Fruit fly (Drosophila melanogaster) whole organism, embryonic: ENCODE measurements around the gene dhd.
A peak's percentile ranks its signal among the peaks of the same experiment; 100 is the strongest.

Source experiments
- Atf3 ChIP-seq: fragments of 200-800 bp; sonication (Bioruptor generic); optimal IDR thresholded peaks from 3 replicates; lab custom pipeline; 2016; ENCODE audit warnings: missing biosample characterization, missing genetic modification characterization
- CG10462 ChIP-seq: fragments of 200-800 bp; sonication (Bioruptor generic); optimal IDR thresholded peaks from 2 replicates; lab custom pipeline; 2016; ENCODE audit warnings: missing biosample characterization, missing genetic modification characterization
- CG12236 ChIP-seq: fragments of 200-800 bp; sonication (Bioruptor generic); optimal IDR thresholded peaks from 2 replicates; lab custom pipeline; 2016; ENCODE audit warnings: missing biosample characterization, missing genetic modification characterization
- CG15269 ChIP-seq: fragments of 200-800 bp; sonication (Bioruptor generic); optimal IDR thresholded peaks from 2 replicates; lab custom pipeline; 2018; ENCODE audit warnings: missing biosample characterization, mild to moderate bottlenecking, missing genetic modification characterization, moderate library complexity
- CG16779 ChIP-seq: fragments of 200-800 bp; sonication (Bioruptor generic); IDR thresholded peaks from 2 replicates; pipeline ENCODE4 v1.3.6; 2022; ENCODE audit warnings: missing biosample characterization, missing genetic modification characterization
- CG17802 ChIP-seq: fragments of 200-800 bp; sonication (Bioruptor generic); optimal IDR thresholded peaks from 2 replicates; lab custom pipeline; 2018; ENCODE audit warnings: missing biosample characterization, mild to moderate bottlenecking, missing genetic modification characterization, moderate library complexity
- CG2129 ChIP-seq: fragments of 200-800 bp; sonication (Bioruptor generic); IDR thresholded peaks from 2 replicates; pipeline ENCODE4 v1.3.6; 2022; ENCODE audit warnings: missing biosample characterization, missing genetic modification characterization; ENCODE audit not compliant: partially characterized antibody
- CG2199 ChIP-seq: fragments of 200-800 bp; sonication (Bioruptor generic); IDR thresholded peaks from 3 replicates; pipeline ENCODE4 v1.3.6; 2022; ENCODE audit warnings: missing biosample characterization, missing genetic modification characterization
- CG3281 ChIP-seq: fragments of 200-800 bp; sonication (Bioruptor generic); optimal IDR thresholded peaks from 3 replicates; lab custom pipeline; 2017; ENCODE audit warnings: missing biosample characterization, mild to moderate bottlenecking, missing genetic modification characterization
- CG34376 ChIP-seq: fragments of 200-800 bp; sonication (Bioruptor generic); optimal IDR thresholded peaks from 2 replicates; lab custom pipeline; 2018; ENCODE audit warnings: missing biosample characterization, mild to moderate bottlenecking, missing genetic modification characterization
- CG42726 ChIP-seq: fragments of 200-800 bp; sonication (Bioruptor generic); IDR thresholded peaks from 2 replicates; pipeline ENCODE4 v1.3.6; 2022; ENCODE audit warnings: missing biosample characterization, missing genetic modification characterization; ENCODE audit not compliant: partially characterized antibody
- CG4707 ChIP-seq: fragments of 200-800 bp; sonication (Bioruptor generic); optimal IDR thresholded peaks from 2 replicates; lab custom pipeline; 2018; ENCODE audit warnings: missing biosample characterization, mild to moderate bottlenecking, missing genetic modification characterization, moderate library complexity
- CG4730 ChIP-seq: fragments of 200-800 bp; sonication (Bioruptor generic); IDR thresholded peaks from 2 replicates; pipeline ENCODE4 v1.3.6; 2022; ENCODE audit warnings: missing biosample characterization, missing genetic modification characterization
- CG4820 ChIP-seq: fragments of 200-800 bp; sonication (Bioruptor generic); optimal IDR thresholded peaks from 3 replicates; lab custom pipeline; 2016; ENCODE audit warnings: missing biosample characterization, missing genetic modification characterization
- CG6791 ChIP-seq: fragments of 200-800 bp; sonication (Bioruptor generic); IDR thresholded peaks from 3 replicates; pipeline ENCODE4 v1.3.6; 2022; ENCODE audit warnings: missing biosample characterization, missing genetic modification characterization; ENCODE audit not compliant: partially characterized antibody
- CG7271 ChIP-seq: fragments of 200-800 bp; sonication (Bioruptor generic); optimal IDR thresholded peaks from 2 replicates; lab custom pipeline; 2018; ENCODE audit warnings: missing biosample characterization, mild to moderate bottlenecking, missing genetic modification characterization, moderate library complexity
- CG7745 ChIP-seq: fragments of 200-800 bp; sonication (Bioruptor generic); optimal IDR thresholded peaks from 2 replicates; lab custom pipeline; 2018; ENCODE audit warnings: missing biosample characterization, mild to moderate bottlenecking, missing genetic modification characterization, moderate library complexity
- Deaf1 ChIP-seq: fragments of 200-800 bp; optimal IDR thresholded peaks from 3 replicates; lab custom pipeline; 2019; ENCODE audit warnings: missing biosample characterization, mild to moderate bottlenecking, missing genetic modification characterization, moderate library complexity
- Drgx ChIP-seq: fragments of 200-800 bp; sonication (Bioruptor generic); IDR thresholded peaks from 2 replicates; pipeline ENCODE4 v1.3.6; 2022; ENCODE audit warnings: missing biosample characterization, missing genetic modification characterization
- E2f1 ChIP-seq: fragments of 200-800 bp; sonication (Bioruptor generic); IDR thresholded peaks from 2 replicates; pipeline ENCODE4 v1.3.6; 2022; ENCODE audit warnings: missing biosample characterization, missing genetic modification characterization
- Gug ChIP-seq: fragments of 200-800 bp; sonication (Bioruptor generic); IDR thresholded peaks from 4 replicates; pipeline ENCODE4 v1.3.6; 2022; ENCODE audit warnings: missing biosample characterization, missing genetic modification characterization
- Hand ChIP-seq: fragments of 200-800 bp; sonication (Bioruptor generic); optimal IDR thresholded peaks from 2 replicates; lab custom pipeline; 2017; ENCODE audit warnings: mild to moderate bottlenecking, missing biosample characterization, missing genetic modification reagents, missing genetic modification characterization
- MBD-R2 ChIP-seq: fragments of 200-800 bp; sonication (Bioruptor generic); IDR thresholded peaks from 2 replicates; pipeline ENCODE4 v1.3.6; 2022; ENCODE audit warnings: missing biosample characterization, missing genetic modification characterization
- Rfx ChIP-seq: fragments of 200-800 bp; sonication (Bioruptor generic); IDR thresholded peaks from 2 replicates; pipeline ENCODE4 v1.3.6; 2022; ENCODE audit warnings: missing biosample characterization, missing genetic modification characterization
- Rx ChIP-seq: fragments of 200-800 bp; sonication (Bioruptor generic); IDR thresholded peaks from 2 replicates; pipeline ENCODE4 v1.3.6; 2022; ENCODE audit warnings: missing biosample characterization, missing genetic modification characterization
- Scr ChIP-seq: fragments of 200-800 bp; sonication (Bioruptor generic); IDR thresholded peaks from 2 replicates; pipeline ENCODE4 v1.3.6; 2022; ENCODE audit warnings: missing biosample characterization, missing genetic modification characterization; ENCODE audit not compliant: partially characterized antibody
- Six4 ChIP-seq: fragments of 200-800 bp; sonication (Bioruptor generic); optimal IDR thresholded peaks from 2 replicates; lab custom pipeline; 2016; ENCODE audit warnings: missing biosample characterization, missing genetic modification characterization
- Sox102F ChIP-seq: fragments of 200-800 bp; sonication (Bioruptor generic); optimal IDR thresholded peaks from 2 replicates; lab custom pipeline; 2018; ENCODE audit warnings: missing biosample characterization, mild to moderate bottlenecking, missing genetic modification characterization, moderate library complexity
- Spps ChIP-seq: fragments of 200-800 bp; sonication (Bioruptor generic); optimal IDR thresholded peaks from 2 replicates; lab custom pipeline; 2018; ENCODE audit warnings: missing biosample characterization, mild to moderate bottlenecking, missing genetic modification characterization
- Taf1 ChIP-seq: fragments of 200-800 bp; sonication (Bioruptor generic); IDR thresholded peaks from 2 replicates; pipeline ENCODE4 v1.3.6; 2022; ENCODE audit warnings: missing biosample characterization, missing genetic modification characterization
- Tbp ChIP-seq: fragments of >200 bp; optimal IDR thresholded peaks from 2 replicates; lab custom pipeline; 2018; ENCODE audit warnings: missing biosample characterization, missing genetic modification characterization
- bab2 ChIP-seq: fragments of 200-800 bp; sonication (Bioruptor generic); optimal IDR thresholded peaks from 2 replicates; lab custom pipeline; 2016; ENCODE audit warnings: missing biosample characterization, missing genetic modification characterization
- bigmax ChIP-seq: fragments of 200-800 bp; sonication (Bioruptor generic); optimal IDR thresholded peaks from 2 replicates; lab custom pipeline; 2018; ENCODE audit warnings: missing biosample characterization, mild to moderate bottlenecking, missing genetic modification characterization
- cato ChIP-seq: fragments of 200-800 bp; sonication (Bioruptor generic); optimal IDR thresholded peaks from 2 replicates; lab custom pipeline; 2016; ENCODE audit warnings: missing biosample characterization, missing genetic modification characterization, borderline replicate concordance
- cg ChIP-seq: fragments of 200-800 bp; sonication (Bioruptor generic); optimal IDR thresholded peaks from 3 replicates; lab custom pipeline; 2019; ENCODE audit warnings: missing biosample characterization, mild to moderate bottlenecking, missing genetic modification characterization, moderate library complexity
- croc ChIP-seq: fragments of 200-800 bp; sonication (Bioruptor generic); conservative IDR thresholded peaks from 3 replicates; pipeline ENCODE4 v1.3.6; 2022; ENCODE audit warnings: missing biosample characterization, missing genetic modification characterization
- fd102C ChIP-seq: fragments of 200-800 bp; sonication (Bioruptor generic); optimal IDR thresholded peaks from 2 replicates; lab custom pipeline; 2018; ENCODE audit warnings: missing biosample characterization, mild to moderate bottlenecking, missing genetic modification characterization, moderate library complexity
- gcm ChIP-seq: fragments of 200-800 bp; sonication (Bioruptor generic); optimal IDR thresholded peaks from 2 replicates; lab custom pipeline; 2019; ENCODE audit warnings: missing biosample characterization, mild to moderate bottlenecking, missing genetic modification characterization, moderate library complexity
- odd ChIP-seq: fragments of 200-800 bp; sonication (Bioruptor generic); optimal IDR thresholded peaks from 2 replicates; lab custom pipeline; 2017; ENCODE audit warnings: missing biosample characterization, mild to moderate bottlenecking, missing genetic modification characterization
- org-1 ChIP-seq: fragments of 200-800 bp; sonication (Bioruptor generic); optimal IDR thresholded peaks from 2 replicates; lab custom pipeline; 2017; ENCODE audit warnings: missing biosample characterization, missing genetic modification characterization
- pb ChIP-seq: fragments of 200-800 bp; sonication (Bioruptor generic); optimal IDR thresholded peaks from 3 replicates; lab custom pipeline; 2016; ENCODE audit warnings: missing biosample characterization, missing genetic modification characterization
- psq ChIP-seq: fragments of 200-800 bp; sonication (Bioruptor generic); optimal IDR thresholded peaks from 2 replicates; lab custom pipeline; 2017; ENCODE audit warnings: missing biosample characterization, missing genetic modification characterization
- rib ChIP-seq: fragments of 200-800 bp; sonication (Bioruptor generic); IDR thresholded peaks from 2 replicates; pipeline ENCODE4 v1.3.6; 2022; ENCODE audit warnings: missing biosample characterization, missing genetic modification characterization
- run ChIP-seq: fragments of 200-800 bp; sonication (Bioruptor generic); optimal IDR thresholded peaks from 3 replicates; lab custom pipeline; 2018; ENCODE audit warnings: missing biosample characterization, mild to moderate bottlenecking, missing genetic modification characterization
- sc ChIP-seq, 3 experiments: fragments of >200 bp in 2 of 3; fragments of 200-800 bp in 1 of 3; sonication (Bioruptor generic) in 1 of 3; optimal IDR thresholded peaks; 2 replicates in 2 of 3; 3 replicates in 1 of 3; lab custom pipeline; 2017; ENCODE audit warnings: mild to moderate bottlenecking in 1 of 3, missing biosample characterization in 1 of 3, missing genetic modification characterization in 1 of 3, missing genetic modification reagents in 1 of 3
- sd ChIP-seq: fragments of 200-800 bp; sonication (Bioruptor generic); optimal IDR thresholded peaks from 3 replicates; lab custom pipeline; 2018; ENCODE audit warnings: missing biosample characterization, mild to moderate bottlenecking, missing genetic modification characterization, moderate library complexity
- stwl ChIP-seq: fragments of 200-800 bp; sonication (Bioruptor generic); optimal IDR thresholded peaks from 3 replicates; lab custom pipeline; 2018; ENCODE audit warnings: missing biosample characterization, mild to moderate bottlenecking, missing genetic modification characterization, moderate library complexity
- twi ChIP-seq: fragments of 200-800 bp; optimal IDR thresholded peaks from 2 replicates; lab custom pipeline; 2019; ENCODE audit warnings: missing biosample characterization, mild to moderate bottlenecking, missing genetic modification characterization, moderate library complexity
- wek ChIP-seq: fragments of 200-800 bp; sonication (Bioruptor generic); optimal IDR thresholded peaks from 3 replicates; lab custom pipeline; 2018; ENCODE audit warnings: missing biosample characterization, mild to moderate bottlenecking, missing genetic modification characterization, moderate library complexity
- yki ChIP-seq: fragments of >200 bp; optimal IDR thresholded peaks from 3 replicates; lab custom pipeline; 2018
- zf30C ChIP-seq: fragments of 200-800 bp; sonication (Bioruptor generic); optimal IDR thresholded peaks from 3 replicates; lab custom pipeline; 2018; ENCODE audit warnings: missing biosample characterization, mild to moderate bottlenecking, missing genetic modification characterization

dhd gene

dm6 chrX:5285835-5286234, 26.1 kb upstream of the dhd start (continued):
- no peak for TF ChIP-seq CG6791
- TF ChIP-seq sd (tag; lab: Kevin White, UChicago), result no peak
- TF ChIP-seq bab2 (GFP tag; lab: Kevin White, UChicago), result no peak
- TF ChIP-seq Atf3 (GFP tag; lab: Kevin White, UChicago), result no peak
- TF ChIP-seq yki (lab: Kevin White, UChicago), result no peak
- TF ChIP-seq psq (GFP tag; lab: Kevin White, UChicago), result no peak
- TF ChIP-seq cato, result no peak
- TF ChIP-seq Six4 (GFP tag; lab: Kevin White, UChicago), result no peak
- no peak for TF ChIP-seq Spps (tag; lab: Kevin White, UChicago)
- no peak for TF ChIP-seq MBD-R2
- TF ChIP-seq CG7745, result no peak
- TF ChIP-seq fd102C, result no peak
- TF ChIP-seq Rx (GFP tag; lab: Robert Waterston, UW), result no peak
- TF ChIP-seq CG2199, result no peak
- TF ChIP-seq sc (optimal IDR thresholded peaks at IDR 0.05; lab: Kevin White, UChicago), result no peak
- no peak for TF ChIP-seq sc (GFP tag; optimal IDR thresholded peaks at IDR 0.05; lab: Kevin White, UChicago)
- TF ChIP-seq org-1 (GFP tag; lab: Kevin White, UChicago), result peak; percentile 10
- no peak for TF ChIP-seq run (tag; lab: Kevin White, UChicago)
- no peak for TF ChIP-seq rib (GFP tag; lab: Robert Waterston, UW)
- peak; percentile 38 for TF ChIP-seq Deaf1
- no peak for TF ChIP-seq CG12236 (GFP tag; lab: Kevin White, UChicago)
- TF ChIP-seq CG34376 (GFP tag; lab: Kevin White, UChicago), result no peak
- peak; percentile 64 for TF ChIP-seq Rfx (GFP tag; lab: Robert Waterston, UW)
- no peak; the same call in 2 of the 3 replicates for TF ChIP-seq croc (GFP tag; lab: Robert Waterston, UW)
- TF ChIP-seq CG4820, result peak; percentile 48
- peak; percentile 32 for TF ChIP-seq CG7271 (tag; lab: Kevin White, UChicago)
- no peak for TF ChIP-seq Drgx
- no peak for TF ChIP-seq pb (GFP tag; lab: Kevin White, UChicago)
- no peak for TF ChIP-seq CG4707 (GFP tag; lab: Kevin White, UChicago)
- TF ChIP-seq CG10462, result no peak
- TF ChIP-seq zf30C (GFP tag; lab: Kevin White, UChicago), result no peak
- no peak for TF ChIP-seq bigmax (GFP tag; lab: Kevin White, UChicago)
- no peak for TF ChIP-seq CG42726
- no peak for TF ChIP-seq CG4730 (GFP tag; lab: Robert Waterston, UW)
- TF ChIP-seq CG2129 (GFP tag; lab: Robert Waterston, UW), result no peak
- TF ChIP-seq gcm (GFP tag; lab: Kevin White, UChicago), result no peak
- no peak for TF ChIP-seq stwl (tag; lab: Kevin White, UChicago)
- TF ChIP-seq odd, result no peak
- TF ChIP-seq Tbp, result no peak
- no peak for TF ChIP-seq CG16779 (GFP tag; lab: Robert Waterston, UW)
- no peak for TF ChIP-seq Scr (GFP tag; lab: Robert Waterston, UW)
- TF ChIP-seq wek (GFP tag; lab: Kevin White, UChicago), result no peak
- peak; percentile 51 for TF ChIP-seq CG15269 (tag; lab: Kevin White, UChicago)
- TF ChIP-seq Gug (GFP tag; lab: Robert Waterston, UW), result no peak
- TF ChIP-seq CG17802 (tag; lab: Kevin White, UChicago), result no peak
- peak; percentile 33 for TF ChIP-seq CG3281 (GFP tag; lab: Kevin White, UChicago)
- peak; percentile 5 for TF ChIP-seq Hand (GFP tag; lab: Kevin White, UChicago)
- no peak for TF ChIP-seq twi (tag; lab: Kevin White, UChicago)
- peak; percentile 51 for TF ChIP-seq E2f1 (GFP tag; lab: Robert Waterston, UW)
- TF ChIP-seq cg (GFP tag; lab: Kevin White, UChicago), result no peak
- no peak for TF ChIP-seq Taf1 (GFP tag; lab: Robert Waterston, UW)
- TF ChIP-seq Sox102F (GFP tag; lab: Kevin White, UChicago), result peak; percentile 49
